Fruit fly (Drosophila melanogaster) whole organism, embryonic: Measurements from ENCODE around the gene ATPsynO.

ENCODE experiments used
- B-H1 ChIP-seq: fragments of 200-800 bp; sonication (Bioruptor generic); IDR thresholded peaks from 3 replicates; pipeline ENCODE4 v1.3.6; 2022; ENCODE audit warnings: missing biosample characterization, missing genetic modification characterization
- Bdp1 ChIP-seq: fragments of 200-800 bp; sonication (Bioruptor generic); optimal IDR thresholded peaks from 3 replicates; lab custom pipeline; 2016; ENCODE audit warnings: missing biosample characterization, missing genetic modification characterization
- CG10654 ChIP-seq: fragments of 200-800 bp; sonication (Bioruptor generic); optimal IDR thresholded peaks from 2 replicates; lab custom pipeline; 2016; ENCODE audit warnings: missing biosample characterization, missing genetic modification characterization
- CG11504 ChIP-seq: fragments of 200-800 bp; sonication (Bioruptor generic); optimal IDR thresholded peaks from 3 replicates; lab custom pipeline; 2019; ENCODE audit warnings: missing biosample characterization, mild to moderate bottlenecking, missing genetic modification characterization, moderate library complexity
- CG11560 ChIP-seq: fragments of 200-800 bp; sonication (Bioruptor generic); IDR thresholded peaks from 3 replicates; pipeline ENCODE4 v1.3.6; 2022; ENCODE audit warnings: missing biosample characterization, missing genetic modification characterization
- CG12299 ChIP-seq: fragments of 200-800 bp; sonication (Bioruptor generic); optimal IDR thresholded peaks from 2 replicates; lab custom pipeline; 2018; ENCODE audit warnings: missing biosample characterization, mild to moderate bottlenecking, missing genetic modification characterization
- CG14014 ChIP-seq: fragments of 200-800 bp; sonication (Bioruptor generic); IDR thresholded peaks from 2 replicates; pipeline ENCODE4 v1.3.6; 2022; ENCODE audit warnings: missing biosample characterization, missing genetic modification characterization
- CG14710 ChIP-seq: fragments of 200-800 bp; sonication (Bioruptor generic); optimal IDR thresholded peaks from 3 replicates; lab custom pipeline; 2019; ENCODE audit warnings: missing biosample characterization, mild to moderate bottlenecking, missing genetic modification characterization, moderate library complexity
- CG14965 ChIP-seq: fragments of 200-800 bp; sonication (Bioruptor generic); optimal IDR thresholded peaks from 2 replicates; lab custom pipeline; 2016; ENCODE audit warnings: missing biosample characterization, missing genetic modification characterization, borderline replicate concordance
- CG15073 ChIP-seq: fragments of 200-800 bp; sonication (Bioruptor generic); optimal IDR thresholded peaks from 2 replicates; lab custom pipeline; 2016; ENCODE audit warnings: missing biosample characterization, missing genetic modification characterization
- CG16813 ChIP-seq: fragments of 200-800 bp; sonication (Bioruptor generic); IDR thresholded peaks from 3 replicates; pipeline ENCODE4 v1.3.6; 2022; ENCODE audit warnings: missing biosample characterization, missing genetic modification characterization; ENCODE audit not compliant: partially characterized antibody
- CG17328 ChIP-seq: fragments of 200-800 bp; sonication (Bioruptor generic); IDR thresholded peaks from 2 replicates; pipeline ENCODE4 v1.3.6; 2022; ENCODE audit warnings: missing biosample characterization, missing genetic modification characterization
- CG17361 ChIP-seq: fragments of 200-800 bp; sonication (Bioruptor generic); IDR thresholded peaks from 3 replicates; pipeline ENCODE4 v1.3.6; 2022; ENCODE audit warnings: missing biosample characterization, missing genetic modification characterization
- CG17568 ChIP-seq: fragments of 200-800 bp; sonication (Bioruptor generic); optimal IDR thresholded peaks from 2 replicates; lab custom pipeline; 2018; ENCODE audit warnings: missing biosample characterization, mild to moderate bottlenecking, missing genetic modification characterization, moderate library complexity
- CG18764 ChIP-seq: fragments of 200-800 bp; sonication (Bioruptor generic); optimal IDR thresholded peaks from 3 replicates; lab custom pipeline; 2016; ENCODE audit warnings: missing biosample characterization, missing genetic modification characterization
- CG3163 ChIP-seq: fragments of 200-800 bp; sonication (Bioruptor generic); optimal IDR thresholded peaks from 3 replicates; lab custom pipeline; 2016; ENCODE audit warnings: missing biosample characterization, missing genetic modification characterization
- CG5245 ChIP-seq: fragments of 200-800 bp; sonication (Bioruptor generic); optimal IDR thresholded peaks from 3 replicates; lab custom pipeline; 2016; ENCODE audit warnings: missing biosample characterization, missing genetic modification characterization
- CG6175 ChIP-seq: fragments of 200-800 bp; sonication (Bioruptor generic); IDR thresholded peaks from 3 replicates; pipeline ENCODE4 v1.3.6; 2022; ENCODE audit warnings: missing biosample characterization, missing genetic modification characterization
- CG6689 ChIP-seq: fragments of 200-800 bp; sonication (Bioruptor generic); IDR thresholded peaks from 2 replicates; pipeline ENCODE4 v1.3.6; 2022; ENCODE audit warnings: missing biosample characterization, missing genetic modification characterization
- CG7357 ChIP-seq: fragments of 200-800 bp; sonication (Bioruptor generic); IDR thresholded peaks from 3 replicates; pipeline ENCODE4 v1.3.6; 2022; ENCODE audit warnings: missing biosample characterization, missing genetic modification characterization
- CG8281 ChIP-seq: fragments of 200-800 bp; sonication (Bioruptor generic); optimal IDR thresholded peaks from 2 replicates; lab custom pipeline; 2018; ENCODE audit warnings: missing biosample characterization, mild to moderate bottlenecking, missing genetic modification characterization, moderate library complexity
- CG8359 ChIP-seq: fragments of 200-800 bp; sonication (Bioruptor generic); optimal IDR thresholded peaks from 2 replicates; lab custom pipeline; 2017; ENCODE audit warnings: missing biosample characterization, mild to moderate bottlenecking, missing genetic modification characterization, borderline replicate concordance
- CG9797 ChIP-seq: fragments of 200-800 bp; sonication (Bioruptor generic); optimal IDR thresholded peaks from 3 replicates; lab custom pipeline; 2018; ENCODE audit warnings: missing biosample characterization, mild to moderate bottlenecking, missing genetic modification characterization
- Camta ChIP-seq: fragments of 200-800 bp; sonication (Bioruptor generic); optimal IDR thresholded peaks from 2 replicates; lab custom pipeline; 2016; ENCODE audit warnings: missing biosample characterization, missing genetic modification characterization
- CoRest ChIP-seq: fragments of 200-800 bp; sonication (Bioruptor generic); optimal IDR thresholded peaks from 3 replicates; lab custom pipeline; 2018; ENCODE audit warnings: missing biosample characterization, mild to moderate bottlenecking, missing genetic modification characterization, moderate library complexity
- Deaf1 ChIP-seq: fragments of 200-800 bp; optimal IDR thresholded peaks from 3 replicates; lab custom pipeline; 2019; ENCODE audit warnings: missing biosample characterization, mild to moderate bottlenecking, missing genetic modification characterization, moderate library complexity
- Dek ChIP-seq: fragments of 200-800 bp; sonication (Bioruptor generic); optimal IDR thresholded peaks from 3 replicates; lab custom pipeline; 2019; ENCODE audit warnings: missing biosample characterization, mild to moderate bottlenecking, missing genetic modification characterization, moderate library complexity
- Dip3 ChIP-seq: fragments of 200-800 bp; sonication (Bioruptor generic); optimal IDR thresholded peaks from 3 replicates; lab custom pipeline; 2016; ENCODE audit warnings: missing biosample characterization, missing genetic modification characterization
- H2.0 ChIP-seq: fragments of 200-800 bp; sonication (Bioruptor generic); IDR thresholded peaks from 2 replicates; pipeline ENCODE4 v1.3.6; 2022; ENCODE audit warnings: missing biosample characterization, missing genetic modification characterization
- Hsf ChIP-seq: fragments of 200-800 bp; sonication (Bioruptor generic); optimal IDR thresholded peaks from 3 replicates; lab custom pipeline; 2016; ENCODE audit warnings: missing biosample characterization, missing genetic modification characterization
- Mad ChIP-seq: fragments of 200-800 bp; sonication (Bioruptor generic); optimal IDR thresholded peaks from 2 replicates; lab custom pipeline; 2016; ENCODE audit warnings: missing biosample characterization, missing genetic modification characterization
- Med ChIP-seq: fragments of 200-800 bp; sonication (Bioruptor generic); peaks from one replicate; lab custom pipeline; 2016; ENCODE audit warnings: missing biosample characterization, missing genetic modification characterization, mild to moderate bottlenecking, inconsistent platforms, moderate library complexity
- Myb ChIP-seq: fragments of 200-800 bp; sonication (Bioruptor generic); optimal IDR thresholded peaks from 2 replicates; lab custom pipeline; 2016; ENCODE audit warnings: missing biosample characterization, missing genetic modification characterization
- Nf-YA ChIP-seq: fragments of 200-800 bp; sonication (Bioruptor generic); IDR thresholded peaks from 2 replicates; pipeline ENCODE4 v1.3.6; 2022; ENCODE audit warnings: missing biosample characterization, missing genetic modification characterization
- Ssrp ChIP-seq: fragments of 200-800 bp; sonication (Bioruptor generic); optimal IDR thresholded peaks from 2 replicates; lab custom pipeline; 2018; ENCODE audit warnings: missing biosample characterization, mild to moderate bottlenecking, missing genetic modification characterization, moderate library complexity
- az2 ChIP-seq: fragments of 200-800 bp; sonication (Bioruptor generic); optimal IDR thresholded peaks from 3 replicates; lab custom pipeline; 2016; ENCODE audit warnings: missing biosample characterization, missing genetic modification characterization
- cad ChIP-seq: fragments of >200 bp; optimal IDR thresholded peaks from 2 replicates; lab custom pipeline; 2017; ENCODE audit warnings: missing biosample characterization, missing genetic modification characterization
- chif ChIP-seq, 2 experiments: fragments of 200-800 bp; sonication (Bioruptor generic); optimal IDR thresholded peaks; 3 replicates each; lab custom pipeline; 2016; ENCODE audit warnings: missing biosample characterization in 2 of 2, missing genetic modification characterization in 2 of 2
- exex ChIP-seq: fragments of 200-800 bp; sonication (Bioruptor generic); optimal IDR thresholded peaks from 4 replicates; lab custom pipeline; 2018; ENCODE audit warnings: missing biosample characterization, mild to moderate bottlenecking, missing genetic modification characterization, moderate library complexity
- gce ChIP-seq: fragments of 200-800 bp; sonication (Bioruptor generic); IDR thresholded peaks from 3 replicates; pipeline ENCODE4 v1.3.6; 2022; ENCODE audit warnings: missing biosample characterization, missing genetic modification characterization
- grau ChIP-seq: fragments of 200-800 bp; optimal IDR thresholded peaks from 3 replicates; lab custom pipeline; 2019; ENCODE audit warnings: missing biosample characterization, mild to moderate bottlenecking, missing genetic modification characterization, moderate library complexity
- jing ChIP-seq: fragments of 200-800 bp; sonication (Bioruptor generic); optimal IDR thresholded peaks from 2 replicates; lab custom pipeline; 2018; ENCODE audit warnings: missing biosample characterization, mild to moderate bottlenecking, missing genetic modification characterization
- kay ChIP-seq: fragments of 200-800 bp; sonication (Bioruptor generic); optimal IDR thresholded peaks from 2 replicates; lab custom pipeline; 2016; ENCODE audit warnings: missing biosample characterization, missing genetic modification characterization
- maf-S ChIP-seq: fragments of 200-800 bp; sonication (Bioruptor generic); optimal IDR thresholded peaks from 2 replicates; lab custom pipeline; 2016; ENCODE audit warnings: missing biosample characterization, missing genetic modification characterization
- nau ChIP-seq: fragments of 200-800 bp; sonication (Bioruptor generic); optimal IDR thresholded peaks from 3 replicates; lab custom pipeline; 2017; ENCODE audit warnings: missing biosample characterization, mild to moderate bottlenecking, missing genetic modification characterization, missing genetic modification reagents
- odd ChIP-seq: fragments of 200-800 bp; sonication (Bioruptor generic); optimal IDR thresholded peaks from 2 replicates; lab custom pipeline; 2017; ENCODE audit warnings: missing biosample characterization, mild to moderate bottlenecking, missing genetic modification characterization
- row ChIP-seq: fragments of 200-800 bp; sonication (Bioruptor generic); IDR thresholded peaks from 3 replicates; pipeline ENCODE4 v1.3.6; 2022; ENCODE audit warnings: missing biosample characterization, missing genetic modification characterization
- slp2 ChIP-seq: fragments of 200-800 bp; sonication (Bioruptor generic); optimal IDR thresholded peaks from 2 replicates; lab custom pipeline; 2016; ENCODE audit warnings: missing biosample characterization, missing genetic modification characterization
- sob ChIP-seq: fragments of 200-800 bp; sonication (Bioruptor generic); IDR thresholded peaks from 2 replicates; pipeline ENCODE4 v1.3.6; 2022; ENCODE audit warnings: missing biosample characterization, missing genetic modification characterization
- stc ChIP-seq: fragments of 200-800 bp; sonication (Bioruptor generic); IDR thresholded peaks from 2 replicates; pipeline ENCODE4 v1.3.6; 2022; ENCODE audit warnings: missing biosample characterization, missing genetic modification characterization
- twi ChIP-seq: fragments of 200-800 bp; optimal IDR thresholded peaks from 2 replicates; lab custom pipeline; 2019; ENCODE audit warnings: missing biosample characterization, mild to moderate bottlenecking, missing genetic modification characterization, moderate library complexity
- unpg ChIP-seq: fragments of 200-800 bp; sonication (Bioruptor generic); optimal IDR thresholded peaks from 3 replicates; lab custom pipeline; 2018; ENCODE audit warnings: missing biosample characterization, mild to moderate bottlenecking, missing genetic modification characterization, moderate library complexity

Gene ATPsynO

DNA sequence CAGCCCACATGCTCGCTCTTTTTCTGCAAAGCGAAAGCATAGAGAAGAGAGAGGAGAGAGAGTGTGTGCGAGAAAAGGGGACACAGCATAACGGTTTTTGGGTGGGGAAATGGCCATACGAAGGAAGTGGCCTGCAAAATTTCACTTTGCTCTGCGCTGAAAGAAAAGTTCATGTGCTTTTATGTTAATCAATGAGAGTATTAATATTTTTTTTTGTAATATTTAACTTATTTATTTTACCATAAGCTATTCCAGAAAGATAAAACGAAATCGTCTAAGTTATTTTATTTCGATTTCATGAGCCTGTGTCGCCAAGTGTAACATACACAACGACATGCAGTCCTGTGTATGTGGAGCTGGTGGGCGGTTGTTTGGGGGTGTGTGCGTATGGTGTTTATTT is 14.9 kb upstream of the ATPsynO start (continued):
- TF ChIP-seq CG16813 (GFP tag; lab: Robert Waterston, UW) (no peak), Camta (GFP tag; lab: Kevin White, UChicago) (no peak), Mad (GFP tag; lab: Kevin White, UChicago) (peak; percentile 11), gce (0 out of 3 replicates have a peak, but pooled peaks have one; percentile 38), sob (GFP tag; lab: Robert Waterston, UW) (peak; percentile 79), unpg (GFP tag; lab: Kevin White, UChicago) (no peak), Dip3 (GFP tag; lab: Kevin White, UChicago) (peak; percentile 34), H2.0 (GFP tag; lab: Robert Waterston, UW) (peak; percentile 58), nau (GFP tag; lab: Kevin White, UChicago) (no peak), cad (no peak), CG9797 (GFP tag; lab: Kevin White, UChicago) (no peak), stc (GFP tag; lab: Robert Waterston, UW) (peak; percentile 71), CoRest (tag; lab: Kevin White, UChicago) (no peak), CG14014 (GFP tag; lab: Robert Waterston, UW) (peak; percentile 83), CG17328 (peak; percentile 76), maf-S (no peak), CG14710 (tag; lab: Kevin White, UChicago) (no peak), CG15073 (GFP tag; lab: Kevin White, UChicago) (no peak), odd (no peak), CG8359 (GFP tag; lab: Kevin White, UChicago) (no peak), row (GFP tag; lab: Robert Waterston, UW) (peak; percentile 90), Ssrp (tag; lab: Kevin White, UChicago) (peak; percentile 5), slp2 (GFP tag; lab: Kevin White, UChicago) (no peak), Myb (no peak), B-H1 (GFP tag; lab: Robert Waterston, UW) (peak; percentile 57; the same call in 2 of the 3 replicates), CG7357 (GFP tag; lab: Robert Waterston, UW) (peak; percentile 48; the same call in 1 of the 3 replicates), CG8281 (no peak), exex (tag; lab: Kevin White, UChicago) (no peak), CG17568 (GFP tag; lab: Kevin White, UChicago) (no peak), Med (GFP tag; lab: Kevin White, UChicago) (peak; percentile 77), Dek (tag; lab: Kevin White, UChicago) (peak; percentile 74), Nf-YA (no peak), Deaf1 (tag; lab: Kevin White, UChicago) (no peak), grau (tag; lab: Kevin White, UChicago) (peak; percentile 75), Bdp1 (GFP tag; lab: Kevin White, UChicago) (peak; percentile 18), Hsf (GFP tag; lab: Kevin White, UChicago) (peak; percentile 45), CG3163 (no peak), CG5245 (GFP tag; lab: Kevin White, UChicago) (no peak), CG11560 (tag; lab: Robert Waterston, UW) (no peak), chif (GFP tag; optimal IDR thresholded peaks at IDR 0.05; lab: Kevin White, UChicago) (no peak), CG17361 (no peak), az2 (peak; percentile 34), kay (GFP tag; lab: Kevin White, UChicago) (peak; percentile 32), CG6689 (GFP tag; lab: Robert Waterston, UW) (peak; percentile 64), CG11504 (tag; lab: Kevin White, UChicago) (no peak), twi (tag; lab: Kevin White, UChicago) (no peak), CG14965 (GFP tag; lab: Kevin White, UChicago) (no peak), CG18764 (GFP tag; lab: Kevin White, UChicago) (no peak), jing (GFP tag; lab: Kevin White, UChicago) (no peak), CG12299 (peak; percentile 71), CG10654 (GFP tag; lab: Kevin White, UChicago) (no peak), CG6175 (0 out of 3 replicates have a peak, but pooled peaks have one; percentile 57)
